Worm (Caenorhabditis elegans): ENCODE data around the gene T25B2.2.

DNA sequence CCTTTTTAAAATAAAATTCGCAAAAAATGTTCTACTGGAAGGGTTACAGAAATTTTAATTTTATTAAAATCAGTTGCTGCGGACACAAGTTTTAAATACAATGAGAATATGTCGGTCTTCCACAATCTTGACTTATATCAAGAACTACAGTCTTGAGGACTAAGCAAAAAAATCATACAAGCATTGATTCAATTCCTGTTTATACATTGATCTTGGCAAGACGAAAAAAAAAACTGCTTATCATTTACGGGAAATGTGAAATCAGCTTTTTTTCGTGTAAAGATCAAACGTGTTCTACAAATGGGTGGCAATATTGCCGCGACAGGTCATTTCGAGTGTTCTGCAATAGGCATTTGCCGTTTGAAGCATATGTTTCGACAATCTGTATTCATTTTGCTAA, 15.3 kb downstream of the T25B2.2 start, which contains the start of gene T13C5.2:
- TF ChIP-seq madf-8 (GFP tag; conservative IDR thresholded peaks at IDR 0.05) = no peak
- no peak for TF ChIP-seq lin-35 (GFP tag; optimal IDR thresholded peaks at IDR 0.05)
- no peak for TF ChIP-seq B0261.1 (tag; optimal IDR thresholded peaks at IDR 0.05)
- TF ChIP-seq ama-1 (optimal IDR thresholded peaks at IDR 0.05) = no peak
- no peak for TF ChIP-seq ama-1 (GFP tag; optimal IDR thresholded peaks at IDR 0.05)
- no peak for TF ChIP-seq dpl-1 (GFP tag; optimal IDR thresholded peaks at IDR 0.05)

Data from whole organism, young adult.